Fruit fly (Drosophila melanogaster) whole organism, embryonic: ENCODE results near the gene rhea.

Experiments used
- Aef1 ChIP-seq: fragments of 200-800 bp; sonication (Bioruptor generic); IDR thresholded peaks from 3 replicates; pipeline ENCODE4 v1.3.6; 2022; ENCODE audit warnings: missing biosample characterization, missing genetic modification characterization
- Atf3 ChIP-seq: fragments of 200-800 bp; sonication (Bioruptor generic); optimal IDR thresholded peaks from 3 replicates; lab custom pipeline; 2016; ENCODE audit warnings: missing biosample characterization, missing genetic modification characterization
- Bgb ChIP-seq: fragments of 200-800 bp; sonication (Bioruptor generic); IDR thresholded peaks from 2 replicates; pipeline ENCODE4 v1.3.6; 2022; ENCODE audit warnings: missing biosample characterization, missing genetic modification characterization; ENCODE audit not compliant: partially characterized antibody
- C15 ChIP-seq: fragments of 200-800 bp; sonication (Bioruptor generic); IDR thresholded peaks from 3 replicates; pipeline ENCODE4 v1.3.6; 2022; ENCODE audit warnings: missing biosample characterization, missing genetic modification characterization
- CG12104 ChIP-seq: fragments of 200-800 bp; sonication (Bioruptor generic); optimal IDR thresholded peaks from 3 replicates; lab custom pipeline; 2016; ENCODE audit warnings: missing biosample characterization, missing genetic modification characterization
- CG12744 ChIP-seq: fragments of 200-800 bp; sonication (Bioruptor generic); optimal IDR thresholded peaks from 2 replicates; lab custom pipeline; 2016; ENCODE audit warnings: missing biosample characterization, missing genetic modification characterization
- CG13424 ChIP-seq: fragments of 200-800 bp; sonication (Bioruptor generic); optimal IDR thresholded peaks from 2 replicates; lab custom pipeline; 2019; ENCODE audit warnings: missing biosample characterization, mild to moderate bottlenecking, missing genetic modification characterization, moderate library complexity
- CG14441 ChIP-seq: fragments of 200-800 bp; sonication (Bioruptor generic); IDR thresholded peaks from 2 replicates; pipeline ENCODE4 v1.3.6; 2022; ENCODE audit warnings: missing biosample characterization, missing genetic modification characterization
- CG14710 ChIP-seq: fragments of 200-800 bp; sonication (Bioruptor generic); optimal IDR thresholded peaks from 3 replicates; lab custom pipeline; 2019; ENCODE audit warnings: missing biosample characterization, mild to moderate bottlenecking, missing genetic modification characterization, moderate library complexity
- CG17361 ChIP-seq: fragments of 200-800 bp; sonication (Bioruptor generic); IDR thresholded peaks from 3 replicates; pipeline ENCODE4 v1.3.6; 2022; ENCODE audit warnings: missing biosample characterization, missing genetic modification characterization
- CG17612 ChIP-seq: fragments of 200-800 bp; sonication (Bioruptor generic); IDR thresholded peaks from 2 replicates; pipeline ENCODE4 v1.3.6; 2022; ENCODE audit warnings: missing biosample characterization, missing genetic modification characterization
- CG17912 ChIP-seq: fragments of 200-800 bp; sonication (Bioruptor generic); optimal IDR thresholded peaks from 2 replicates; lab custom pipeline; 2018; ENCODE audit warnings: missing biosample characterization, mild to moderate bottlenecking, missing genetic modification characterization
- CG2889 ChIP-seq: fragments of 200-800 bp; sonication (Bioruptor generic); IDR thresholded peaks from 3 replicates; pipeline ENCODE4 v1.3.6; 2022; ENCODE audit warnings: missing biosample characterization, missing genetic modification characterization
- CG32532 ChIP-seq: fragments of 200-800 bp; sonication (Bioruptor generic); IDR thresholded peaks from 2 replicates; pipeline ENCODE4 v1.3.6; 2022; ENCODE audit warnings: missing biosample characterization, missing genetic modification characterization
- CG34224 ChIP-seq: fragments of 200-800 bp; sonication (Bioruptor generic); IDR thresholded peaks from 3 replicates; pipeline ENCODE4 v1.3.6; 2022; ENCODE audit warnings: missing biosample characterization, missing genetic modification characterization; ENCODE audit not compliant: partially characterized antibody
- CG4404 ChIP-seq: fragments of 200-800 bp; sonication (Bioruptor generic); IDR thresholded peaks from 2 replicates; pipeline ENCODE4 v1.3.6; 2022; ENCODE audit warnings: missing biosample characterization, missing genetic modification characterization
- CG7372 ChIP-seq: fragments of 200-800 bp; sonication (Bioruptor generic); IDR thresholded peaks from 2 replicates; pipeline ENCODE4 v1.3.6; 2022; ENCODE audit warnings: missing biosample characterization, missing genetic modification characterization
- CG7745 ChIP-seq: fragments of 200-800 bp; sonication (Bioruptor generic); optimal IDR thresholded peaks from 2 replicates; lab custom pipeline; 2018; ENCODE audit warnings: missing biosample characterization, mild to moderate bottlenecking, missing genetic modification characterization, moderate library complexity
- D ChIP-seq, 2 experiments: fragments of 200-800 bp in 1 of 2; fragments of >200 bp in 1 of 2; sonication (Bioruptor generic) in 1 of 2; optimal IDR thresholded peaks; 2 replicates in 1 of 2; 3 replicates in 1 of 2; lab custom pipeline; 2017; ENCODE audit warnings: mild to moderate bottlenecking in 1 of 2, missing biosample characterization in 1 of 2, missing genetic modification characterization in 1 of 2, missing genetic modification reagents in 1 of 2
- Deaf1 ChIP-seq: fragments of 200-800 bp; optimal IDR thresholded peaks from 3 replicates; lab custom pipeline; 2019; ENCODE audit warnings: missing biosample characterization, mild to moderate bottlenecking, missing genetic modification characterization, moderate library complexity
- Dll ChIP-seq: fragments of 200-800 bp; sonication (Bioruptor generic); IDR thresholded peaks from 4 replicates; pipeline ENCODE4 v1.3.6; 2022; ENCODE audit warnings: missing biosample characterization, missing genetic modification characterization; ENCODE audit not compliant: partially characterized antibody
- Drgx ChIP-seq: fragments of 200-800 bp; sonication (Bioruptor generic); IDR thresholded peaks from 2 replicates; pipeline ENCODE4 v1.3.6; 2022; ENCODE audit warnings: missing biosample characterization, missing genetic modification characterization
- Hand ChIP-seq: fragments of 200-800 bp; sonication (Bioruptor generic); optimal IDR thresholded peaks from 2 replicates; lab custom pipeline; 2017; ENCODE audit warnings: mild to moderate bottlenecking, missing biosample characterization, missing genetic modification reagents, missing genetic modification characterization
- Mad ChIP-seq: fragments of 200-800 bp; sonication (Bioruptor generic); optimal IDR thresholded peaks from 2 replicates; lab custom pipeline; 2016; ENCODE audit warnings: missing biosample characterization, missing genetic modification characterization
- NC2β ChIP-seq: fragments of 200-800 bp; sonication (Bioruptor generic); optimal IDR thresholded peaks from 2 replicates; lab custom pipeline; 2016; ENCODE audit warnings: missing biosample characterization, missing genetic modification characterization
- Neu2 ChIP-seq: fragments of 200-800 bp; sonication (Bioruptor generic); optimal IDR thresholded peaks from 3 replicates; lab custom pipeline; 2016; ENCODE audit warnings: missing biosample characterization, missing genetic modification characterization, borderline replicate concordance
- Oli ChIP-seq: fragments of 200-800 bp; sonication (Bioruptor generic); optimal IDR thresholded peaks from 2 replicates; lab custom pipeline; 2018; ENCODE audit warnings: missing biosample characterization, mild to moderate bottlenecking, missing genetic modification characterization, moderate library complexity
- Six4 ChIP-seq: fragments of 200-800 bp; sonication (Bioruptor generic); optimal IDR thresholded peaks from 2 replicates; lab custom pipeline; 2016; ENCODE audit warnings: missing biosample characterization, missing genetic modification characterization
- Taf1 ChIP-seq: fragments of 200-800 bp; sonication (Bioruptor generic); IDR thresholded peaks from 2 replicates; pipeline ENCODE4 v1.3.6; 2022; ENCODE audit warnings: missing biosample characterization, missing genetic modification characterization
- Tbp ChIP-seq: fragments of >200 bp; optimal IDR thresholded peaks from 2 replicates; lab custom pipeline; 2018; ENCODE audit warnings: missing biosample characterization, missing genetic modification characterization
- Usf ChIP-seq: fragments of 200-800 bp; sonication (Bioruptor generic); optimal IDR thresholded peaks from 2 replicates; lab custom pipeline; 2017; ENCODE audit warnings: missing genotype, missing biosample characterization, missing genetic modification characterization
- ac ChIP-seq: fragments of 200-800 bp; sonication (Bioruptor generic); optimal IDR thresholded peaks from 3 replicates; lab custom pipeline; 2017; ENCODE audit warnings: missing biosample characterization, mild to moderate bottlenecking, missing genetic modification characterization
- btn ChIP-seq: fragments of 200-800 bp; sonication (Bioruptor generic); optimal IDR thresholded peaks from 2 replicates; lab custom pipeline; 2016; ENCODE audit warnings: missing biosample characterization, missing genetic modification characterization
- cas ChIP-seq: fragments of 200-800 bp; sonication (Bioruptor generic); IDR thresholded peaks from 2 replicates; pipeline ENCODE4 v1.3.6; 2022; ENCODE audit warnings: missing biosample characterization, missing genetic modification characterization
- chinmo ChIP-seq: fragments of 200-800 bp; sonication (Bioruptor generic); IDR thresholded peaks from 4 replicates; pipeline ENCODE4 v1.3.6; 2022; ENCODE audit warnings: missing biosample characterization, missing genetic modification characterization; ENCODE audit not compliant: partially characterized antibody
- dimm ChIP-seq: fragments of 200-800 bp; sonication (Bioruptor generic); IDR thresholded peaks from 2 replicates; pipeline ENCODE4 v1.3.6; 2022; ENCODE audit warnings: missing biosample characterization, missing genetic modification characterization
- fd64A ChIP-seq: fragments of 200-800 bp; sonication (Bioruptor generic); optimal IDR thresholded peaks from 3 replicates; lab custom pipeline; 2018; ENCODE audit warnings: missing biosample characterization, mild to moderate bottlenecking, missing genetic modification characterization
- maf-S ChIP-seq: fragments of 200-800 bp; sonication (Bioruptor generic); optimal IDR thresholded peaks from 2 replicates; lab custom pipeline; 2016; ENCODE audit warnings: missing biosample characterization, missing genetic modification characterization
- nom ChIP-seq: fragments of 200-800 bp; sonication (Bioruptor generic); optimal IDR thresholded peaks from 2 replicates; lab custom pipeline; 2017; ENCODE audit warnings: missing biosample characterization, missing genetic modification characterization, mild to moderate bottlenecking, moderate library complexity, missing genetic modification reagents
- onecut ChIP-seq: fragments of 200-800 bp; sonication (Bioruptor generic); IDR thresholded peaks from 2 replicates; pipeline ENCODE4 v1.3.6; 2022; ENCODE audit warnings: missing biosample characterization, missing genetic modification characterization
- pfk ChIP-seq: fragments of 200-800 bp; sonication (Bioruptor generic); optimal IDR thresholded peaks from 2 replicates; lab custom pipeline; 2018; ENCODE audit warnings: missing biosample characterization, mild to moderate bottlenecking, missing genetic modification characterization, moderate library complexity
- pzg ChIP-seq: fragments of 200-800 bp; sonication (Bioruptor generic); optimal IDR thresholded peaks from 3 replicates; lab custom pipeline; 2018; ENCODE audit warnings: missing biosample characterization, mild to moderate bottlenecking, missing genetic modification characterization, moderate library complexity
- sima ChIP-seq: fragments of 200-800 bp; sonication (Bioruptor generic); optimal IDR thresholded peaks from 2 replicates; lab custom pipeline; 2016; ENCODE audit warnings: missing biosample characterization, missing genetic modification characterization
- slbo ChIP-seq: fragments of 200-800 bp; sonication (Bioruptor generic); IDR thresholded peaks from 2 replicates; pipeline ENCODE4 v1.3.6; 2022; ENCODE audit warnings: missing biosample characterization, missing genetic modification characterization
- stwl ChIP-seq: fragments of 200-800 bp; sonication (Bioruptor generic); optimal IDR thresholded peaks from 3 replicates; lab custom pipeline; 2018; ENCODE audit warnings: missing biosample characterization, mild to moderate bottlenecking, missing genetic modification characterization, moderate library complexity
- twi ChIP-seq: fragments of 200-800 bp; optimal IDR thresholded peaks from 2 replicates; lab custom pipeline; 2019; ENCODE audit warnings: missing biosample characterization, mild to moderate bottlenecking, missing genetic modification characterization, moderate library complexity
- unc-4 ChIP-seq: fragments of 200-800 bp; sonication (Bioruptor generic); IDR thresholded peaks from 2 replicates; pipeline ENCODE4 v1.3.6; 2022; ENCODE audit warnings: missing biosample characterization, missing genetic modification characterization; ENCODE audit not compliant: partially characterized antibody
- zen2 ChIP-seq: fragments of 200-800 bp; sonication (Bioruptor generic); IDR thresholded peaks from 3 replicates; pipeline ENCODE4 v1.3.6; 2022; ENCODE audit warnings: missing biosample characterization, missing genetic modification characterization; ENCODE audit not compliant: partially characterized antibody

Gene rhea

dm6 chr3L:8534386-8535306, 10.2 kb upstream of the rhea start, which contains the start of gene ergic53 (continued):
- no peak for TF ChIP-seq pfk (GFP tag; lab: Kevin White, UChicago)
- TF ChIP-seq Taf1 (GFP tag; lab: Robert Waterston, UW): no peak
- no peak for TF ChIP-seq Hand
- no peak for TF ChIP-seq fd64A
- peak; percentile 60; the same call in 2 of the 3 replicates for TF ChIP-seq zen2 (GFP tag; lab: Robert Waterston, UW)
- peak; percentile 78 for TF ChIP-seq Dll
- TF ChIP-seq unc-4 (GFP tag; lab: Robert Waterston, UW): no peak; the same call in none of the 2 replicates
- no peak for TF ChIP-seq maf-S
- no peak for TF ChIP-seq CG12744 (GFP tag; lab: Kevin White, UChicago)
- no peak for TF ChIP-seq Tbp (GFP tag; lab: Kevin White, UChicago)
- peak; percentile 77 for TF ChIP-seq Bgb (GFP tag; lab: Robert Waterston, UW)
- TF ChIP-seq CG14710 (tag; lab: Kevin White, UChicago): peak; percentile 56
- TF ChIP-seq Atf3 (GFP tag; lab: Kevin White, UChicago): no peak
- no peak; the same call in 1 of the 2 replicates for TF ChIP-seq CG32532 (GFP tag; lab: Robert Waterston, UW)
- TF ChIP-seq CG4404 (GFP tag; lab: Robert Waterston, UW): no peak
- TF ChIP-seq Deaf1 (tag; lab: Kevin White, UChicago): no peak
- no peak for TF ChIP-seq slbo (GFP tag; lab: Robert Waterston, UW)
- TF ChIP-seq btn (GFP tag; lab: Kevin White, UChicago): no peak
- no peak for TF ChIP-seq CG14441 (GFP tag; lab: Robert Waterston, UW)
- TF ChIP-seq Neu2: no peak
- TF ChIP-seq Mad: no peak
- TF ChIP-seq CG12104 (GFP tag; lab: Kevin White, UChicago): no peak
- TF ChIP-seq Aef1 (GFP tag; lab: Robert Waterston, UW): no peak
- no peak for TF ChIP-seq Usf (GFP tag; lab: Kevin White, UChicago)
- no peak for TF ChIP-seq CG7372 (GFP tag; lab: Robert Waterston, UW)
- peak; percentile 48 for TF ChIP-seq pzg (GFP tag; lab: Kevin White, UChicago)
- peak; percentile 59; the same call in 2 of the 3 replicates for TF ChIP-seq CG17361 (GFP tag; lab: Robert Waterston, UW)
- peak; percentile 77 for TF ChIP-seq CG34224 (GFP tag; lab: Robert Waterston, UW)
- TF ChIP-seq Six4: no peak
- no peak for TF ChIP-seq D (optimal IDR thresholded peaks at IDR 0.05; lab: Kevin White, UChicago)
- no peak for TF ChIP-seq D (GFP tag; optimal IDR thresholded peaks at IDR 0.05; lab: Kevin White, UChicago)
- TF ChIP-seq cas (GFP tag; lab: Robert Waterston, UW): no peak
- TF ChIP-seq NC2β (GFP tag; lab: Kevin White, UChicago): no peak
- no peak for TF ChIP-seq CG13424 (tag; lab: Kevin White, UChicago)
- no peak for TF ChIP-seq Drgx (GFP tag; lab: Robert Waterston, UW)
- TF ChIP-seq sima (GFP tag; lab: Kevin White, UChicago): no peak
- TF ChIP-seq Oli (tag; lab: Kevin White, UChicago): no peak
- TF ChIP-seq stwl (tag; lab: Kevin White, UChicago): peak; percentile 57
- no peak for TF ChIP-seq CG17612
- no peak; the same call in 1 of the 2 replicates for TF ChIP-seq dimm (GFP tag; lab: Robert Waterston, UW)
- TF ChIP-seq CG17912 (GFP tag; lab: Kevin White, UChicago): no peak
- TF ChIP-seq ac (GFP tag; lab: Kevin White, UChicago): no peak
- TF ChIP-seq CG2889: no peak
- no peak for TF ChIP-seq onecut
- TF ChIP-seq nom (GFP tag; lab: Kevin White, UChicago): no peak
- TF ChIP-seq twi (tag; lab: Kevin White, UChicago): no peak
- TF ChIP-seq CG7745 (tag; lab: Kevin White, UChicago): no peak
- TF ChIP-seq C15 (GFP tag; lab: Robert Waterston, UW): no peak
- TF ChIP-seq chinmo (GFP tag; lab: Robert Waterston, UW): peak; percentile 87; the same call in 3 of the 4 replicates
